Worm (Caenorhabditis elegans) whole organism, L4 larva: ENCODE results near the gene C56C10.6.
A peak's percentile ranks its signal among the peaks of the same experiment; 100 is the strongest.

Experiments used
- F37D6.2 ChIP-seq: sonication (generic microtip); optimal IDR thresholded peaks from 2 replicates; lab custom pipeline; 2016; ENCODE audit warnings: mild to moderate bottlenecking, missing genetic modification characterization, missing compliant biosample characterization
- F49E8.2 ChIP-seq: sonication (generic microtip); optimal IDR thresholded peaks from 2 replicates; lab custom pipeline; 2016; ENCODE audit warnings: missing compliant biosample characterization, mild to moderate bottlenecking, missing genetic modification characterization, borderline replicate concordance
- T26A8.4 ChIP-seq: fragments of 200-800 bp; sonication (Bioruptor generic); IDR thresholded peaks from 2 replicates; pipeline ENCODE4 v1.3.6; 2022; ENCODE audit warnings: missing genetic modification characterization, missing compliant biosample characterization
- Y105C5A.15 ChIP-seq: fragments of 200-800 bp; sonication (Bioruptor generic); IDR thresholded peaks from 2 replicates; pipeline ENCODE4 v1.3.6; 2022; ENCODE audit warnings: missing genetic modification characterization, missing compliant biosample characterization
- Y5F2A.4 ChIP-seq: fragments of 200-800 bp; sonication (Bioruptor generic); optimal IDR thresholded peaks from 2 replicates; lab custom pipeline; 2018; ENCODE audit warnings: mild to moderate bottlenecking, missing genetic modification characterization, missing compliant biosample characterization
- aly-2 ChIP-seq: sonication (generic microtip); optimal IDR thresholded peaks from 2 replicates; lab custom pipeline; 2018; ENCODE audit warnings: missing biosample characterization, missing genetic modification characterization
- ama-1 ChIP-seq: fragments of 150-350 bp; optimal IDR thresholded peaks from 2 replicates; lab custom pipeline; 2014; ENCODE audit warnings: inconsistent platforms, mixed read lengths
- cey-2 ChIP-seq: sonication (generic microtip); optimal IDR thresholded peaks from 3 replicates; lab custom pipeline; 2017; ENCODE audit warnings: missing genetic modification characterization, mild to moderate bottlenecking, missing compliant biosample characterization, antibody characterized with exemption, borderline replicate concordance; ENCODE audit not compliant: insufficient read depth
- ctbp-1 ChIP-seq: fragments of 200-800 bp; sonication (Bioruptor generic); IDR thresholded peaks from 2 replicates; pipeline ENCODE4 v1.3.6; 2022; ENCODE audit warnings: missing genetic modification reagents, missing genetic modification characterization, missing compliant biosample characterization
- daf-16 ChIP-seq, 3 experiments: sonication (generic microtip); optimal IDR thresholded peaks; 2 replicates each; lab custom pipeline; 2016 to 2017; ENCODE audit warnings: missing genetic modification characterization in 3 of 3, missing genetic modification reagents in 3 of 3, mild to moderate bottlenecking in 2 of 3, missing compliant biosample characterization in 2 of 3, missing biosample characterization in 1 of 3, moderate library complexity in 1 of 3
- dmd-8 ChIP-seq: fragments of 200-800 bp; sonication (Bioruptor generic); IDR thresholded peaks from 2 replicates; pipeline ENCODE4 v1.3.6; 2022; ENCODE audit warnings: missing genetic modification characterization, missing compliant biosample characterization
- dve-1 ChIP-seq: sonication (generic microtip); optimal IDR thresholded peaks from 2 replicates; lab custom pipeline; 2017; ENCODE audit warnings: antibody characterized with exemption, mild to moderate bottlenecking, missing genetic modification characterization, missing compliant biosample characterization; ENCODE audit not compliant: insufficient read depth
- egl-43 ChIP-seq: fragments of 200-800 bp; sonication (Bioruptor generic); IDR thresholded peaks from 2 replicates; pipeline ENCODE4 v1.3.6; 2022; ENCODE audit warnings: missing genetic modification reagents, missing genetic modification characterization, missing compliant biosample characterization
- fkh-10 ChIP-seq: fragments of 150-350 bp; optimal IDR thresholded peaks from 2 replicates; lab custom pipeline; 2014; ENCODE audit warnings: missing biosample characterization, missing genetic modification reagents, missing genetic modification characterization
- hif-1 ChIP-seq, 2 experiments: sonication (generic microtip); optimal IDR thresholded peaks; 2 replicates each; lab custom pipeline; 2016 to 2017; ENCODE audit warnings: missing compliant biosample characterization in 2 of 2, missing genetic modification characterization in 2 of 2, missing genetic modification reagents in 2 of 2, missing genotype in 2 of 2, mild to moderate bottlenecking in 1 of 2
- hlh-11 ChIP-seq: fragments of 200-800 bp; sonication (Bioruptor generic); optimal IDR thresholded peaks from 2 replicates; lab custom pipeline; 2018; ENCODE audit warnings: mild to moderate bottlenecking, missing genetic modification characterization, missing compliant biosample characterization
- hmg-1.1 ChIP-seq: fragments of 200-800 bp; sonication (Bioruptor generic); IDR thresholded peaks from 2 replicates; pipeline ENCODE4 v1.3.6; 2022; ENCODE audit warnings: missing genetic modification reagents, missing genetic modification characterization, missing compliant biosample characterization
- lin-29 ChIP-seq: fragments of 200-800 bp; sonication (Bioruptor generic); IDR thresholded peaks from 2 replicates; pipeline ENCODE4 v1.3.6; 2022; ENCODE audit warnings: missing genetic modification reagents, missing genetic modification characterization, missing compliant biosample characterization
- lsy-2 ChIP-seq, 2 experiments: fragments of 150-350 bp in 1 of 2; sonication (generic microtip) in 1 of 2; optimal IDR thresholded peaks; 2 replicates each; lab custom pipeline; 2014 to 2017; ENCODE audit warnings: missing biosample characterization in 2 of 2, missing genetic modification characterization in 2 of 2
- mdl-1 ChIP-seq, 2 experiments: fragments of 150-350 bp in 1 of 2; sonication (generic microtip) in 1 of 2; optimal IDR thresholded peaks; 2 replicates each; lab custom pipeline; 2014 to 2017; ENCODE audit warnings: missing biosample characterization in 2 of 2, missing genetic modification characterization in 2 of 2
- mep-1 ChIP-seq: fragments of 150-350 bp; sonication (generic microtip); optimal IDR thresholded peaks from 3 replicates; lab custom pipeline; 2014; ENCODE audit warnings: missing biosample characterization, missing genetic modification characterization
- mes-2 ChIP-seq: sonication (generic microtip); optimal IDR thresholded peaks from 2 replicates; lab custom pipeline; 2016; ENCODE audit warnings: missing genotype, mild to moderate bottlenecking, missing genetic modification characterization, missing compliant biosample characterization; ENCODE audit not compliant: poor library complexity, severe bottlenecking
- mxl-3 ChIP-seq: fragments of 200-800 bp; sonication (Bioruptor generic); optimal IDR thresholded peaks from 2 replicates; lab custom pipeline; 2018; ENCODE audit warnings: mild to moderate bottlenecking, missing genetic modification characterization, missing compliant biosample characterization
- nhr-11 ChIP-seq: fragments of 150-350 bp; optimal IDR thresholded peaks from 2 replicates; lab custom pipeline; 2014; ENCODE audit warnings: missing biosample characterization, missing genetic modification characterization
- nhr-111 ChIP-seq: fragments of 200-800 bp; sonication (Bioruptor generic); optimal IDR thresholded peaks from 2 replicates; lab custom pipeline; 2018; ENCODE audit warnings: mild to moderate bottlenecking, missing genetic modification characterization, missing compliant biosample characterization
- nhr-25 ChIP-seq: sonication (generic microtip); optimal IDR thresholded peaks from 2 replicates; lab custom pipeline; 2017; ENCODE audit warnings: missing genetic modification characterization, mild to moderate bottlenecking, missing compliant biosample characterization, antibody characterized with exemption, moderate library complexity, borderline replicate concordance; ENCODE audit not compliant: insufficient read depth
- nhr-28 ChIP-seq: fragments of 150-350 bp; optimal IDR thresholded peaks from 2 replicates; lab custom pipeline; 2014; ENCODE audit warnings: missing biosample characterization, missing genetic modification characterization
- nhr-48 ChIP-seq: sonication (generic microtip); optimal IDR thresholded peaks from 2 replicates; lab custom pipeline; 2016; ENCODE audit warnings: mild to moderate bottlenecking, missing genetic modification characterization, missing compliant biosample characterization
- nhr-6 ChIP-seq: fragments of 150-350 bp; optimal IDR thresholded peaks from 2 replicates; lab custom pipeline; 2014; ENCODE audit warnings: missing biosample characterization, missing genetic modification characterization
- rbr-2 ChIP-seq: sonication (generic microtip); optimal IDR thresholded peaks from 2 replicates; lab custom pipeline; 2016; ENCODE audit warnings: missing genotype, missing genetic modification characterization, missing compliant biosample characterization
- tra-1 ChIP-seq: fragments of 200-800 bp; sonication (Bioruptor generic); IDR thresholded peaks from 2 replicates; pipeline ENCODE4 v1.3.6; 2022; ENCODE audit warnings: missing genetic modification reagents, missing genetic modification characterization, missing compliant biosample characterization
- unc-62 ChIP-seq, 3 experiments: fragments of 150-350 bp in 1 of 3; sonication (generic microtip); optimal IDR thresholded peaks in 2 of 3; peaks in 1 of 3; 1 replicate in 1 of 3; 2 replicates in 2 of 3; lab custom pipeline; 2014 to 2017; ENCODE audit warnings: missing biosample characterization in 3 of 3, missing genetic modification characterization in 3 of 3, missing genetic modification reagents in 3 of 3, missing genotype in 1 of 3
- zfp-2 ChIP-seq: sonication (generic microtip); optimal IDR thresholded peaks from 2 replicates; lab custom pipeline; 2016; ENCODE audit warnings: mild to moderate bottlenecking, missing genetic modification characterization, missing compliant biosample characterization

The C56C10.6 gene

DNA sequence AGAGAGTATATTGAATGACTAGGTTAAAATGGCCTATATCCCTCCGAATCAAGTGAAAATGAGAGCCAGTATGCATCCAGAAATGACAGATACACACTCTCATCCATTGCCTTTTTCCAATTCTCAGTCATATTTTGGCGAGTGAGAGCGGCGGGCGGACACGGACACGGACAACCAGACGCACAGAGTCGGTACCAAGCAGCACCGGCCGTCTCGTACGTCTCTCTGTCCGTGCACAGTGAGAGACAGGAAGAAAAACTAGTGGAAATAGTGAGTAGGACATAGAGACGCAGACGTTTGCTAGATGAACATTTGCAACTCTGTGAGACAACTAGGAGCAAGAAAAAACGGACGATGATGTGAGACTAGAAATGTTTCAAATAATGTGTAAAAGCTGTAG, 17.9 kb downstream of the C56C10.6 start:
- TF ChIP-seq ctbp-1 (GFP tag; lab: Robert Waterston, UW) (peak; percentile 49; the same call in 1 of the 2 replicates), hif-1 (tag; optimal IDR thresholded peaks at IDR 0.05; lab: Kevin White, UChicago) (peak in 1 of 2 experiments; percentile 7), hlh-11 (tag; lab: Kevin White, UChicago) (peak; percentile 72), F37D6.2 (tag; lab: Kevin White, UChicago) (peak; percentile 27), egl-43 (no peak), lsy-2 (tag; optimal IDR thresholded peaks at IDR 0.05; lab: Kevin White, UChicago) (peak in 1 of 2 experiments; percentile 27), nhr-111 (no peak), hmg-1.1 (GFP tag; lab: Robert Waterston, UW) (peak; percentile 78), nhr-48 (no peak), mes-2 (tag; lab: Kevin White, UChicago) (peak; percentile 31), mdl-1 (tag; optimal IDR thresholded peaks at IDR 0.05; lab: Kevin White, UChicago) (peak in 1 of 2 experiments; percentile 27), nhr-6 (tag; lab: Kevin White, UChicago) (no peak), unc-62 (GFP tag; optimal IDR thresholded peaks at IDR 0.05 in 1 of 2; lab: Kevin White, UChicago) (peak in 1 of 2 experiments; percentile 13), unc-62 (tag; optimal IDR thresholded peaks at IDR 0.05; lab: Kevin White, UChicago) (no peak), fkh-10 (GFP tag; lab: Kevin White, UChicago) (no peak), T26A8.4 (GFP tag; lab: Robert Waterston, UW) (peak; percentile 35; the same call in 1 of the 2 replicates), aly-2 (tag; lab: Kevin White, UChicago) (no peak), F49E8.2 (tag; lab: Kevin White, UChicago) (no peak), mep-1 (peak; percentile 53), Y5F2A.4 (no peak), daf-16 (GFP tag; optimal IDR thresholded peaks at IDR 0.05; lab: Kevin White, UChicago) (no peak), daf-16 (tag; optimal IDR thresholded peaks at IDR 0.05; lab: Kevin White, UChicago) (peak; percentile 22), Y105C5A.15 (GFP tag; lab: Robert Waterston, UW) (no peak), rbr-2 (tag; lab: Kevin White, UChicago) (no peak), dve-1 (tag; lab: Kevin White, UChicago) (peak; percentile 43)

DNA sequence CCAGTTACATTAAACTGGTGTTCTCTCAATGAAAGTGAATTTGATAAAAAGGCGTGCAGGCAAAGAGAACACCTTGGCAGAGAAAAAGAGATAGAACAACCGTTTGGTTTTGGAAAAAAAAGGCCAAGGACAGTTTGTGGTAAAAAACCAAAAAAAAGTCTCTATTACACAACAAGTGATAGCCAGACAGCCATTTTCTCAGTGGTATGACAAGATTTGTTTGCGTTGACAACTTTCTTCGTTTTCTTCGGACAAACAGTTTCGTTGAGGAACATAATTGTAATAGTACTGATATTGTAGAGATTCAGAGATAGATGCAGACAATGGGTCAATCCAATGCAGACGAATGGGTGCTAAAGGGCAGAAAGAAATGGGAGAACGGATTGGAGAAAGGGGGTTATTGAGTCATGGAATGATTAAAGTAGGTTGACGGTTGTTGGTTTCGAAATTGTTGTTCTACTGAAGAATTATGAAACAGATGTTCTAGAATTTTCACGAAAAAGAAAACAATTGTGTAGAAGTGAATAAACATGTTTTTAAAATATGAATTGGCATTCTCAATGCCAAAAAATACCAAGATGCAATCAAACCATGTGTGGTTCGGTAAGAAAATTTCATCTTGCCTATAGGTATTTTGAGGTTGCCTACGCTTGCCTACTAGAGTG, 18.8 kb downstream of the C56C10.6 start:
- TF ChIP-seq nhr-28 (tag; lab: Kevin White, UChicago): peak; percentile 70
- peak; percentile 61 for TF ChIP-seq hlh-11 (tag; lab: Kevin White, UChicago)
- TF ChIP-seq F49E8.2 (tag; lab: Kevin White, UChicago): no peak
- TF ChIP-seq mxl-3 (GFP tag; lab: Kevin White, UChicago): peak; percentile 37
- 0 out of 2 replicates have a peak, but pooled peaks have one; percentile 37 for TF ChIP-seq lin-29 (GFP tag; lab: Robert Waterston, UW)
- TF ChIP-seq mes-2 (tag; lab: Kevin White, UChicago): no peak
- peak; percentile 27 for TF ChIP-seq dve-1 (tag; lab: Kevin White, UChicago)
- peak; percentile 82 for TF ChIP-seq cey-2 (tag; lab: Kevin White, UChicago)
- TF ChIP-seq daf-16 (GFP tag; optimal IDR thresholded peaks at IDR 0.05; lab: Kevin White, UChicago): peak in 1 of 2 experiments; percentile 62
- peak; percentile 12 for TF ChIP-seq daf-16 (tag; optimal IDR thresholded peaks at IDR 0.05; lab: Kevin White, UChicago)
- peak; percentile 10 for TF ChIP-seq ama-1 (lab: Kevin White, UChicago)
- TF ChIP-seq dmd-8 (GFP tag; lab: Robert Waterston, UW): no peak
- no peak for TF ChIP-seq zfp-2 (tag; lab: Kevin White, UChicago)
- no peak for TF ChIP-seq nhr-11 (tag; lab: Kevin White, UChicago)
- TF ChIP-seq nhr-25: peak; percentile 91
- TF ChIP-seq unc-62 (GFP tag; optimal IDR thresholded peaks at IDR 0.05 in 1 of 2; lab: Kevin White, UChicago): peak in 1 of 2 experiments; percentile 92
- no peak for TF ChIP-seq unc-62 (tag; optimal IDR thresholded peaks at IDR 0.05; lab: Kevin White, UChicago)
- TF ChIP-seq tra-1 (GFP tag; lab: Robert Waterston, UW): no peak
- TF ChIP-seq mdl-1 (tag; optimal IDR thresholded peaks at IDR 0.05; lab: Kevin White, UChicago): peak in 1 of 2 experiments; percentile 54
- TF ChIP-seq nhr-48: peak; percentile 69
